Worm (Caenorhabditis elegans): Measurements from ENCODE around the gene ccz-1.
A peak's percentile ranks its signal among the peaks of the same experiment; 100 is the strongest.

ccz-1 gene

DNA sequence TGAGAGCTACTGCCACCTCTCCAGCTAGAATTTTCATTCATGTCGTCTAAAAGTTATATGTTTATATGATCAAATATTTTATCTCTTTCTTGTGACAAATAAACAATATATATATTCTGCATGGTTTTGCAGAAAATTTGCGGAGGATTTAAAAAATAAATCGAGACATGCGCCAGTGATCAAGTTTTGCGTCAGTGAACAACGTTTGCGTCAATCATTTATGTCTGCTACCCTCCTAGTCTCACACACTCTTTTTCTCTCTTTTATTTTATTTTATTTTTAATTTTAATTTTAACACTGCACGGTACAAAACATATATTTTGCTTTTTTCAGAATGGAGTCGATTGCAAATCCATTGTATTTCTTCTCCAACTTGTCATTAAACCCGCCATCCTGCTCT lies at the start of gene ccz-1, which contains the start of gene tag-65:
Gene ccz-1, plus strand, starts transcription at position 334 of the 400 bp plus-strand sequence.
Gene tag-65, minus strand, starts transcription at position 46 of the 400 bp plus-strand sequence.
- no peak for TF ChIP-seq nhr-28 (tag; optimal IDR thresholded peaks at IDR 0.05)
- no peak for TF ChIP-seq fkh-2 (tag; optimal IDR thresholded peaks at IDR 0.05)
- peak; percentile 94 for TF ChIP-seq nhr-23 (tag; optimal IDR thresholded peaks at IDR 0.05)
- TF ChIP-seq jun-1 (tag; optimal IDR thresholded peaks at IDR 0.05): peak; percentile 70
- peak; percentile 81 for TF ChIP-seq R02D3.7 (tag; optimal IDR thresholded peaks at IDR 0.05)
- TF ChIP-seq nhr-77 (tag; optimal IDR thresholded peaks at IDR 0.05): peak; percentile 37
- TF ChIP-seq daf-12 (tag; optimal IDR thresholded peaks at IDR 0.05): no peak
- peak; percentile 35 for TF ChIP-seq nhr-25 (tag; optimal IDR thresholded peaks at IDR 0.05)
- peak; percentile 42 for TF ChIP-seq lsy-12 (tag; optimal IDR thresholded peaks at IDR 0.05)
- peak; percentile 53 for TF ChIP-seq elt-2 (tag; optimal IDR thresholded peaks at IDR 0.05)
- TF ChIP-seq aly-2 (tag; optimal IDR thresholded peaks at IDR 0.05): no peak
- peak; percentile 92 for TF ChIP-seq nhr-43 (tag; optimal IDR thresholded peaks at IDR 0.05; ENCODE audit: poor library complexity, severe bottlenecking)
- no peak for TF ChIP-seq eor-1 (tag; optimal IDR thresholded peaks at IDR 0.05)
- peak; percentile 77 for TF ChIP-seq ceh-28 (tag; optimal IDR thresholded peaks at IDR 0.05)
- peak; percentile 3 for TF ChIP-seq elt-1 (tag; optimal IDR thresholded peaks at IDR 0.05)
- peak; percentile 27 for TF ChIP-seq pqm-1 (tag; optimal IDR thresholded peaks at IDR 0.05)
- peak; percentile 87 for TF ChIP-seq nfya-1 (tag; optimal IDR thresholded peaks at IDR 0.05; ENCODE audit: insufficient read depth)
- no peak for TF ChIP-seq unc-62 (GFP tag; optimal IDR thresholded peaks at IDR 0.05)
- peak; percentile 40 for TF ChIP-seq egl-27 (tag; optimal IDR thresholded peaks at IDR 0.05)
- TF ChIP-seq ceh-82 (tag; optimal IDR thresholded peaks at IDR 0.05): peak; percentile 71
- TF ChIP-seq fkh-10 (GFP tag; optimal IDR thresholded peaks at IDR 0.05): peak; percentile 37
- no peak for TF ChIP-seq nhr-67 (tag; optimal IDR thresholded peaks at IDR 0.05)
- peak; percentile 65 for TF ChIP-seq egl-5 (tag; optimal IDR thresholded peaks at IDR 0.05)
- peak; percentile 94 for TF ChIP-seq pha-4 (tag; optimal IDR thresholded peaks at IDR 0.05)
- TF ChIP-seq lin-39 (tag; optimal IDR thresholded peaks at IDR 0.05): peak; percentile 37
- TF ChIP-seq nhr-11 (tag; optimal IDR thresholded peaks at IDR 0.05): peak; percentile 11
- no peak for TF ChIP-seq zag-1 (tag; optimal IDR thresholded peaks at IDR 0.05)
- peak; percentile 91 for TF ChIP-seq lin-15B (tag; optimal IDR thresholded peaks at IDR 0.05)
- TF ChIP-seq ceh-16 (tag; optimal IDR thresholded peaks at IDR 0.05): no peak
- peak; percentile 79 for TF ChIP-seq snpc-4 (tag; optimal IDR thresholded peaks at IDR 0.05)
- peak; percentile 33 for TF ChIP-seq ama-1 (optimal IDR thresholded peaks at IDR 0.05)
- no peak for TF ChIP-seq sea-2 (GFP tag; optimal IDR thresholded peaks at IDR 0.05)
- peak; percentile 80 for TF ChIP-seq tbx-2 (tag; optimal IDR thresholded peaks at IDR 0.05)

DNA sequence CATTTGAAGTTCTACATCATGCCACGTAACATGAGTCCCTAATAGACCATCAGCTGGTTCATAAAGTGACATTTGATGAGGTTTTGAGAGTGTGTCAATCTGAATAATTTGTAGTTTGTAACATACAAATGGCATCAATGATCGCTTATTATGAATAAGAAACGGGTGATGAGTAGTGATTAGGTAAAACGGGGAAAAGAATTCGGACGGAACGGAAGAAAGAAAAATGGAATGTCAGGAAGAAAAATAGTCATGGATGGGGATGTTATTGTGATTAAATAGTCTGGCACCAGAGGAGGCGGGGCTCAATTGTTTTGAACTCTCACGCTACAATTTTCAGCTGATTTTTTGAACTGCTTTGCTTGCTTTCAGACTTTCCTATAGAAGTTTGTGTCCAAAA lies 44.5 kb upstream of the ccz-1 start, which contains the start of gene H37A05.2:
Gene H37A05.2, minus strand, starts transcription at position 101 of the 400 bp plus-strand sequence.
- TF ChIP-seq ZK546.5 (tag; optimal IDR thresholded peaks at IDR 0.05) (no peak), elt-1 (tag; optimal IDR thresholded peaks at IDR 0.05) (no peak), eor-1 (tag; optimal IDR thresholded peaks at IDR 0.05) (no peak), ceh-16 (tag; optimal IDR thresholded peaks at IDR 0.05) (no peak), nhr-12 (tag; optimal IDR thresholded peaks at IDR 0.05) (no peak), snpc-4 (tag; optimal IDR thresholded peaks at IDR 0.05) (no peak), pha-4 (tag; optimal IDR thresholded peaks at IDR 0.05) (no peak), jun-1 (tag; optimal IDR thresholded peaks at IDR 0.05) (no peak), lin-15B (tag; optimal IDR thresholded peaks at IDR 0.05) (no peak), nhr-43 (tag; optimal IDR thresholded peaks at IDR 0.05; ENCODE audit: poor library complexity, severe bottlenecking) (no peak), nhr-25 (tag; optimal IDR thresholded peaks at IDR 0.05) (no peak), aly-2 (tag; optimal IDR thresholded peaks at IDR 0.05) (no peak), egl-5 (tag; optimal IDR thresholded peaks at IDR 0.05) (no peak), fkh-10 (GFP tag; optimal IDR thresholded peaks at IDR 0.05) (no peak), ceh-28 (tag; optimal IDR thresholded peaks at IDR 0.05) (no peak)

DNA sequence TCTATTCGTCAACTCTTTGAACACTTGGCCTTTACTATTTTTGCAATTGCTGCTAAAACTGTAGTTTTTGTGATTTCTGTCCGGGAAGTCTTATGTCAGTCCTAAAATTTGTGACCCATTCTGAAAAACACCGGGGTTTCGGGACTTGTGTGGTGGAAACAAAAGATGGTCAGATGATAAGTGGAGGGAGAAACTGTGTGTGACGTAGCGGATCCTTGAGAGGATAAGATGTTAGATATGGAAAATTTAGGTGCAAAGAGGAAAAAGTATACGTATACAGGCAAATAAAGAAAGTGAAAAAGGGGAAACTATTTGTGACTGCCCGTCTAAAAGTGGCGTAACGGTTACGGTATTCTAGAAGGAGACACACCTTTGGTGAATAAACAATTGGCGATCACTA lies 42.3 kb upstream of the ccz-1 start:
- TF ChIP-seq zag-1 (tag; optimal IDR thresholded peaks at IDR 0.05): no peak
- TF ChIP-seq fkh-10 (GFP tag; optimal IDR thresholded peaks at IDR 0.05): no peak
- TF ChIP-seq sea-2 (GFP tag; optimal IDR thresholded peaks at IDR 0.05): no peak
- no peak for TF ChIP-seq ceh-16 (tag; optimal IDR thresholded peaks at IDR 0.05)
- no peak for TF ChIP-seq egl-5 (tag; optimal IDR thresholded peaks at IDR 0.05)
- TF ChIP-seq nhr-23 (tag; optimal IDR thresholded peaks at IDR 0.05): peak; percentile 21
- no peak for TF ChIP-seq jun-1 (tag; optimal IDR thresholded peaks at IDR 0.05)
- TF ChIP-seq elt-1 (tag; optimal IDR thresholded peaks at IDR 0.05): peak; percentile 8
- no peak for TF ChIP-seq nhr-43 (tag; optimal IDR thresholded peaks at IDR 0.05; ENCODE audit: poor library complexity, severe bottlenecking)

DNA sequence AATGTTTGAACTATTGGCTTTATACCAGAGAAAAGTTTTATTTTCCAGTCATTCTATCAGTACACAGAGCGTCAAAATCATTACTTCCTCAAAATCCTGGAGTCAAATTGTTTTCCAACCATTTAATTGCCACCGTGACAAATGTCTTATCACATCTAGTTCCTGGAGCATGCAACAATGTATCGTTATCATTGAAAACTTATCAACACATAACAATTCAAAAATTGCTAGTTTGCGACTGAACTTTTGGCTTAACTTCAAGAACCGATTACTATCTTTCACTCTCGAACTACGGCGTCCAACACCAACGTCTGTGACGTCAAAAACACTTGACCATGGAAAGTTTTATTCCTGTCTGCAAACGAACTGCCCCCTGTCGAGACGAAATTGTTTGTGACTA lies 40.6 kb upstream of the ccz-1 start:
- TF ChIP-seq elt-2 (tag; optimal IDR thresholded peaks at IDR 0.05): peak; percentile 89
- peak; percentile 22 for TF ChIP-seq jun-1 (tag; optimal IDR thresholded peaks at IDR 0.05)
- no peak for TF ChIP-seq hmg-11 (tag; optimal IDR thresholded peaks at IDR 0.05)
- TF ChIP-seq nhr-76 (tag; optimal IDR thresholded peaks at IDR 0.05): no peak
- peak; percentile 3 for TF ChIP-seq pha-4 (tag; optimal IDR thresholded peaks at IDR 0.05)
